Worm (Caenorhabditis elegans) whole organism, L3 larva: ENCODE results near the gene T24H10.5.
A peak's percentile ranks its signal among the peaks of the same experiment; 100 is the strongest.

ENCODE experiments used
- R02D3.7 ChIP-seq: fragments of 150-350 bp; optimal IDR thresholded peaks from 2 replicates; lab custom pipeline; 2014; ENCODE audit warnings: missing biosample characterization, missing genetic modification characterization
- aly-2 ChIP-seq: fragments of 150-350 bp; optimal IDR thresholded peaks from 2 replicates; lab custom pipeline; 2014; ENCODE audit warnings: missing biosample characterization, missing genetic modification characterization
- ama-1 ChIP-seq: fragments of 150-350 bp; optimal IDR thresholded peaks from 2 replicates; lab custom pipeline; 2018
- ceh-16 ChIP-seq: sonication (generic microtip); optimal IDR thresholded peaks from 2 replicates; lab custom pipeline; 2017; ENCODE audit warnings: missing biosample characterization, missing genetic modification characterization
- ceh-28 ChIP-seq: fragments of 150-350 bp; optimal IDR thresholded peaks from 2 replicates; lab custom pipeline; 2014; ENCODE audit warnings: missing biosample characterization, missing genetic modification reagents, missing genetic modification characterization
- ceh-82 ChIP-seq: fragments of 150-350 bp; optimal IDR thresholded peaks from 2 replicates; lab custom pipeline; 2014; ENCODE audit warnings: missing biosample characterization, missing genetic modification characterization
- ceh-9 ChIP-seq: sonication (generic microtip); optimal IDR thresholded peaks from 2 replicates; lab custom pipeline; 2018; ENCODE audit warnings: missing biosample characterization, missing genetic modification characterization
- egl-5 ChIP-seq: fragments of 150-350 bp; optimal IDR thresholded peaks from 2 replicates; lab custom pipeline; 2017; ENCODE audit warnings: missing biosample characterization, missing genetic modification reagents, missing genetic modification characterization, inconsistent platforms
- elt-1 ChIP-seq: fragments of 150-350 bp; optimal IDR thresholded peaks from 2 replicates; lab custom pipeline; 2014; ENCODE audit warnings: missing biosample characterization, missing genetic modification characterization
- elt-2 ChIP-seq: sonication (generic microtip); optimal IDR thresholded peaks from 2 replicates; lab custom pipeline; 2016; ENCODE audit warnings: missing genetic modification reagents, mild to moderate bottlenecking, missing genetic modification characterization, missing compliant biosample characterization
- elt-3 ChIP-seq, 3 experiments: fragments of 150-350 bp in 1 of 3; sonication (generic microtip) in 2 of 3; optimal IDR thresholded peaks; 2 replicates in 2 of 3; 4 replicates in 1 of 3; lab custom pipeline; 2014 to 2017; ENCODE audit warnings: missing biosample characterization in 3 of 3, missing genetic modification characterization in 3 of 3
- eor-1 ChIP-seq, 2 experiments: fragments of 150-350 bp; optimal IDR thresholded peaks; 2 replicates each; lab custom pipeline; 2014 to 2018; ENCODE audit warnings: missing biosample characterization in 2 of 2, missing genetic modification characterization in 2 of 2
- fkh-2 ChIP-seq: fragments of 150-350 bp; optimal IDR thresholded peaks from 2 replicates; lab custom pipeline; 2014; ENCODE audit warnings: missing biosample characterization, missing genetic modification reagents, missing genetic modification characterization
- hmg-11 ChIP-seq: sonication (generic microtip); optimal IDR thresholded peaks from 2 replicates; lab custom pipeline; 2016; ENCODE audit warnings: missing genetic modification characterization, missing compliant biosample characterization
- jun-1 ChIP-seq: fragments of 150-350 bp; optimal IDR thresholded peaks from 2 replicates; lab custom pipeline; 2014; ENCODE audit warnings: missing biosample characterization, missing genetic modification reagents, missing genetic modification characterization
- lin-15B ChIP-seq: fragments of 150-350 bp; optimal IDR thresholded peaks from 2 replicates; lab custom pipeline; 2014; ENCODE audit warnings: missing biosample characterization, missing genetic modification characterization
- lin-39 ChIP-seq: fragments of 150-350 bp; optimal IDR thresholded peaks from 2 replicates; lab custom pipeline; 2018; ENCODE audit warnings: missing biosample characterization, missing genetic modification reagents, missing genetic modification characterization
- lsy-12 ChIP-seq: sonication (generic microtip); optimal IDR thresholded peaks from 2 replicates; lab custom pipeline; 2016; ENCODE audit warnings: mild to moderate bottlenecking, missing genetic modification characterization, missing compliant biosample characterization
- mdl-1 ChIP-seq: fragments of 150-350 bp; optimal IDR thresholded peaks from 2 replicates; lab custom pipeline; 2014; ENCODE audit warnings: missing biosample characterization, missing genetic modification characterization
- mml-1 ChIP-seq: fragments of 150-350 bp; sonication (generic microtip); optimal IDR thresholded peaks from 3 replicates; lab custom pipeline; 2014; ENCODE audit warnings: missing biosample characterization, missing genetic modification characterization
- nfya-1 ChIP-seq: sonication (generic microtip); optimal IDR thresholded peaks from 2 replicates; lab custom pipeline; 2017; ENCODE audit warnings: missing genetic modification characterization, mild to moderate bottlenecking, missing compliant biosample characterization, antibody characterized with exemption, moderate library complexity; ENCODE audit not compliant: insufficient read depth
- nhr-23 ChIP-seq: fragments of 150-350 bp; optimal IDR thresholded peaks from 2 replicates; lab custom pipeline; 2014; ENCODE audit warnings: missing biosample characterization, missing genetic modification reagents, missing genetic modification characterization
- nhr-25 ChIP-seq: sonication (generic microtip); optimal IDR thresholded peaks from 2 replicates; lab custom pipeline; 2017; ENCODE audit warnings: missing biosample characterization, missing genetic modification characterization
- nhr-28 ChIP-seq: fragments of 150-350 bp; optimal IDR thresholded peaks from 2 replicates; lab custom pipeline; 2014; ENCODE audit warnings: missing biosample characterization, missing genetic modification characterization
- nhr-43 ChIP-seq: sonication (generic microtip); optimal IDR thresholded peaks from 2 replicates; lab custom pipeline; 2016; ENCODE audit warnings: mild to moderate bottlenecking, missing genetic modification characterization, missing compliant biosample characterization; ENCODE audit not compliant: poor library complexity, severe bottlenecking
- nhr-67 ChIP-seq: fragments of 150-350 bp; optimal IDR thresholded peaks from 2 replicates; lab custom pipeline; 2014; ENCODE audit warnings: missing biosample characterization, missing genetic modification characterization
- nhr-77 ChIP-seq: fragments of 150-350 bp; optimal IDR thresholded peaks from 2 replicates; lab custom pipeline; 2014; ENCODE audit warnings: missing biosample characterization, missing genetic modification characterization
- pha-4 ChIP-seq: fragments of 150-350 bp; optimal IDR thresholded peaks from 2 replicates; lab custom pipeline; 2014; ENCODE audit warnings: missing biosample characterization, missing genetic modification reagents, missing genetic modification characterization
- pqm-1 ChIP-seq: fragments of 150-350 bp; optimal IDR thresholded peaks from 2 replicates; lab custom pipeline; 2017; ENCODE audit warnings: missing biosample characterization, missing genetic modification characterization, inconsistent platforms
- skn-1 ChIP-seq: fragments of 150-350 bp; optimal IDR thresholded peaks from 2 replicates; lab custom pipeline; 2014; ENCODE audit warnings: missing biosample characterization, missing genetic modification characterization
- snpc-4 ChIP-seq: fragments of 150-350 bp; optimal IDR thresholded peaks from 2 replicates; lab custom pipeline; 2014; ENCODE audit warnings: missing biosample characterization, missing genetic modification characterization
- tbx-2 ChIP-seq: sonication (generic microtip); optimal IDR thresholded peaks from 2 replicates; lab custom pipeline; 2016; ENCODE audit warnings: mild to moderate bottlenecking, missing genetic modification characterization, missing compliant biosample characterization
- zag-1 ChIP-seq: fragments of 150-350 bp; optimal IDR thresholded peaks from 2 replicates; lab custom pipeline; 2014; ENCODE audit warnings: missing biosample characterization, missing genetic modification characterization
- ztf-4 ChIP-seq: fragments of 150-350 bp; optimal IDR thresholded peaks from 2 replicates; lab custom pipeline; 2014; ENCODE audit warnings: missing biosample characterization, missing genetic modification characterization

Gene T24H10.5

DNA sequence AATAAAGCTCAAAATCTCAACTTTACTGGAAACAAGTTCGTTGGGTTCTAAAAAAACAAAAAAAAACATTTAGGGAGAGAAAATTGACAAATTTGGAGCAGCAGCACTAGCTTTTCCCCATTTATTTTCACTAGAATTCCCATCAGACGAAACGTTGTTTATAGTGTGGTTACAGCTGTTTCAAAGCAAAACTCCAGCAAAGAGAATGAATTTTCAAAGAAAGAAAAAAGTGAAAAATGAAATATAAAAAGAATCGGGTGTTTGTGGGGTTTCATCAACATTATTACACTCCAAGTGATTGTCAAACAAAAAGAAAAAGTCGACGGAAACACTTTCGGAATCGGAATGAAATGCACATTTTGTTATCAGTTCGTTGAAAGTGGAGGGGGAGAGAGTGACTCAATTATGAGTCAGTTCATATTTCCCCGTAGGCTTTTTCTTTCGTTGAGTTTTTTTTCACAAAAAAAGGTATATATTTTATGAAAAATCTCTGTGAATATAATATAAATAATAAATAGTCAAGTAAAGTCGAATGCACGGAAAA, 6.6 kb upstream of the T24H10.5 start:
- TF ChIP-seq pha-4 (tag; lab: Kevin White, UChicago) (peak; percentile 27), ztf-4 (no peak), elt-2 (tag; lab: Kevin White, UChicago) (peak; percentile 49), pqm-1 (tag; lab: Kevin White, UChicago) (peak; percentile 52), nhr-67 (tag; lab: Kevin White, UChicago) (no peak), ama-1 (lab: Kevin White, UChicago) (no peak), nfya-1 (tag; lab: Kevin White, UChicago) (no peak), fkh-2 (tag; lab: Kevin White, UChicago) (no peak)

DNA sequence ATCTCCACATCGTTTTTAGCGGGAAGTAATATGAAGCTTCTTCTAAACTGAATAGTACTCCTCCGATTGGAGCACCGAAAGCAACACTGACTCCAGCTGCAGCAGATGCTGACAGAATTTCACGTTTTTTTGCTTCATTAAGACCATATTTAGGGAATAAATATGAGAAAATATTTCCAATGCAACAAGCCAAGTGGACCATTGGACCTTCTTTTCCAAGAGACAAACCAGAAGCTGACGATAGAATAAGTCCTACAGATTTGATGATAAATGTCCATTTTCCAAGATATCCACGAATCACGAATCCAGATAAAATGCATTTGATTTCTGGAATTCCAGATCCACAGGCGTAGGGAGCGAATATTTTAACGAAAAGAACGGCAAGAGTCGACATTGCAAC, 3.6 kb upstream of the T24H10.5 start:
- no peak for TF ChIP-seq egl-5
- TF ChIP-seq ceh-16 (tag; lab: Kevin White, UChicago): no peak
- no peak for TF ChIP-seq pqm-1 (tag; lab: Kevin White, UChicago)
- TF ChIP-seq ceh-28 (tag; lab: Kevin White, UChicago): no peak
- no peak for TF ChIP-seq aly-2 (tag; lab: Kevin White, UChicago)

DNA sequence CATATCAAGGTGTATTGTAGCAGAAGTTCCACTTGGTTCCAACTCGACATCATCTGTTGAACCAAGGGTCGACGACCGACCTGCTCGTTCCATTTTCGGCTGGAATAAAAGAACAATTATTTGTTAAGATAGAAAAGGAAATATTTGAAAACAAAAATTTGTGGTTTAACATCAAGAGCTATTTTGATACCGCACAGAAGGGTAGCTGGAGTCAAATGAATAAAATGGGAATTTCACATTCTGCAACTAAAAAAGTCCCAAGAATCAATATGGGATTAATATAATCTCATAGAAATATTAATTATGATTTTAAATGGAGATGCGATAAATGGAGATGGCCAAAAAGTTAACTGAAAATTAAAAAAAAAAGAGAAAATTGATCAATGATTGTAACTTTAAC, 2.4 kb upstream of the T24H10.5 start, which contains the start of gene clh-5:
Gene clh-5, minus strand, starts transcription at position 101 of the 400 bp plus-strand sequence.
- TF ChIP-seq aly-2 (tag; lab: Kevin White, UChicago) (no peak), elt-1 (tag; lab: Kevin White, UChicago) (no peak), ceh-9 (tag; lab: Kevin White, UChicago) (no peak), tbx-2 (tag; lab: Kevin White, UChicago) (no peak)

DNA sequence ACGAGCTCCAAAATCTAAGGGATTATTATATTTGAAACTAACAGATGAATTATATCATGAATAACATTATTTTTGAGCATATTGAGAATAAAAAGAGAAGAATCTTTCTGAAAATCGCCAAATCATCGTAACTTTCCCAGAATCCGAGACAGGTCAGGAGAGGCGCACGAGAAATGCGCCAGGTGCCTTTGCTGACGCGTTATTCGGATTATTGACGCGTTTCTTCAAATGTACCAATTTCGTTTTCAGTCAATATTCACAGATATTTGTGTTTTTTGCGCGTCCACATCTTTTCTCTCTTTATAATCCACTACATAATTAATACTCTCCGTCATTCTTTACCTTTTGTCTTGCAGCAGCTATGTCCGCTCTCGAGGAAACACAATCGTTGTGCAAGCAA, 1.9 kb upstream of the T24H10.5 start, which contains the start of gene T24H10.1:
Gene T24H10.1, plus strand, starts transcription at position 355 of the 400 bp plus-strand sequence.
- peak; percentile 72 for TF ChIP-seq pha-4 (tag; lab: Kevin White, UChicago)
- peak; percentile 51 for TF ChIP-seq nhr-25 (tag; lab: Kevin White, UChicago)
- no peak for TF ChIP-seq ceh-82
- TF ChIP-seq tbx-2 (tag; lab: Kevin White, UChicago): peak; percentile 55
- TF ChIP-seq lin-39 (tag; lab: Kevin White, UChicago): no peak
- peak; percentile 12 for TF ChIP-seq pqm-1 (tag; lab: Kevin White, UChicago)
- TF ChIP-seq snpc-4 (tag; lab: Kevin White, UChicago): peak; percentile 56
- no peak for TF ChIP-seq mml-1
- no peak for TF ChIP-seq eor-1 (tag; optimal IDR thresholded peaks at IDR 0.05; lab: Kevin White, UChicago)
- no peak for TF ChIP-seq jun-1 (tag; lab: Kevin White, UChicago)
- TF ChIP-seq lin-15B (tag; lab: Kevin White, UChicago): peak; percentile 67
- TF ChIP-seq nhr-23 (tag; lab: Kevin White, UChicago): peak; percentile 65
- peak; percentile 72 for TF ChIP-seq skn-1 (tag; lab: Kevin White, UChicago)
- TF ChIP-seq elt-3 (tag; optimal IDR thresholded peaks at IDR 0.05; lab: Kevin White, UChicago): no peak
- peak; percentile 72 for TF ChIP-seq nfya-1 (tag; lab: Kevin White, UChicago)
- peak; percentile 28 for TF ChIP-seq ceh-28 (tag; lab: Kevin White, UChicago)
- peak; percentile 25 for TF ChIP-seq R02D3.7 (tag; lab: Kevin White, UChicago)
- TF ChIP-seq lsy-12 (tag; lab: Kevin White, UChicago): peak; percentile 14
- TF ChIP-seq mdl-1 (tag; lab: Kevin White, UChicago): no peak
- peak; percentile 48 for TF ChIP-seq nhr-43
- TF ChIP-seq hmg-11 (tag; lab: Kevin White, UChicago): peak; percentile 44
- TF ChIP-seq elt-2 (tag; lab: Kevin White, UChicago): peak; percentile 30
- TF ChIP-seq nhr-28: no peak
- TF ChIP-seq zag-1 (tag; lab: Kevin White, UChicago): no peak
- no peak for TF ChIP-seq nhr-77
